Worm (Caenorhabditis elegans): Measurements from ENCODE around the gene cyp-34A9.

ce11 chrV:3994048-3994447 is 23.7 kb upstream of the cyp-34A9 start, which contains the start of gene K09D9.9:
- TF ChIP-seq tbx-2 (tag; optimal IDR thresholded peaks at IDR 0.05) (no peak), elt-2 (tag; optimal IDR thresholded peaks at IDR 0.05) (no peak), isw-1 (GFP tag; IDR thresholded peaks at IDR 0.05) (no peak), fkh-10 (GFP tag; optimal IDR thresholded peaks at IDR 0.05) (no peak), unc-86 (tag; optimal IDR thresholded peaks at IDR 0.05) (no peak), mdl-1 (tag; optimal IDR thresholded peaks at IDR 0.05) (no peak), fos-1 (tag; optimal IDR thresholded peaks at IDR 0.05) (no peak), zip-4 (GFP tag; optimal IDR thresholded peaks at IDR 0.05) (no peak), nhr-76 (tag; optimal IDR thresholded peaks at IDR 0.05) (no peak)

All from whole organism, L1 larva.